Worm (Caenorhabditis elegans): ENCODE data around the gene ifet-1.

Gene ifet-1

DNA sequence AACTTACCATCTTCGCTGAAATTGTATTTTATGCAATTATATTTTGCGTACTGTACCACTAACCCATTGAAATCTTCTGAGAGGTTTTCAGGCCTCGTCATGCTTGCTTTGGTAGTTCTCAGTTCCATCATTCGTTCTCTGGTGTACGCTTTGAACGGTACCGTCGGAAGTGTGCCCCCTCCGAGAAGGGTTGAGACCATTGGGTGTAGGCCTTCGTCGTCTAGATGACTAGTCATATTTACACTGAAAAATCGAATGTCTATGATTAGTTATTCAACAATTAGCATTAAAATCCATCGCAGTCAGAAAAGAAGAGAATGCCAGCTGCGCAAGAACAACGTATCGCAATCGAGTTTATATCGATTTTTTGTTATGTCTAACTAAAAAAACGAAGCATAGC is at the start of gene ifet-1:
ifet-1 (minus strand) TSS at position 243 of the 400 bp plus-strand sequence.
- TF ChIP-seq hmg-1.1 (GFP tag; IDR thresholded peaks at IDR 0.05), result no peak
- TF ChIP-seq F44E2.7 (GFP tag; IDR thresholded peaks at IDR 0.05), result no peak
- no peak for TF ChIP-seq lir-3 (tag; optimal IDR thresholded peaks at IDR 0.05)
- no peak for TF ChIP-seq T26A8.4 (GFP tag; IDR thresholded peaks at IDR 0.05)
- TF ChIP-seq aha-1 (tag), result peak; percentile 81
- no peak for TF ChIP-seq ceh-44 (GFP tag; IDR thresholded peaks at IDR 0.05)
- TF ChIP-seq zip-11 (GFP tag; IDR thresholded peaks at IDR 0.05), result no peak
- no peak for TF ChIP-seq spr-3 (GFP tag; optimal IDR thresholded peaks at IDR 0.05)
- no peak for TF ChIP-seq nhr-28 (tag; optimal IDR thresholded peaks at IDR 0.05)
- no peak for TF ChIP-seq attf-4 (tag; optimal IDR thresholded peaks at IDR 0.05)
- no peak for TF ChIP-seq gei-8 (GFP tag; optimal IDR thresholded peaks at IDR 0.05)
- no peak for TF ChIP-seq mep-1 (tag; optimal IDR thresholded peaks at IDR 0.05)
- TF ChIP-seq mxl-2 (GFP tag; conservative IDR thresholded peaks at IDR 0.05), result no peak
- no peak for TF ChIP-seq unc-62 (GFP tag; optimal IDR thresholded peaks at IDR 0.05 in 1 of 2)
- no peak for TF ChIP-seq unc-62 (tag; optimal IDR thresholded peaks at IDR 0.05)
- TF ChIP-seq daf-12 (tag; optimal IDR thresholded peaks at IDR 0.05), result no peak
- no peak for TF ChIP-seq hif-1 (tag; optimal IDR thresholded peaks at IDR 0.05)
- 0 out of 2 replicates have a peak, but pooled peaks have one; percentile 21 for TF ChIP-seq tra-1 (GFP tag; IDR thresholded peaks at IDR 0.05)
- TF ChIP-seq ZK337.2 (GFP tag; IDR thresholded peaks at IDR 0.05), result no peak

- TF ChIP-seq nhr-11 (tag; optimal IDR thresholded peaks at IDR 0.05) (no peak), dmd-8 (GFP tag; IDR thresholded peaks at IDR 0.05) (no peak), cey-2 (tag; optimal IDR thresholded peaks at IDR 0.05; ENCODE audit: borderline replicate concordance, insufficient read depth) (no peak), madf-9 (GFP tag; conservative IDR thresholded peaks at IDR 0.05) (no peak), ceh-82 (tag; optimal IDR thresholded peaks at IDR 0.05) (no peak), nhr-10 (tag; optimal IDR thresholded peaks at IDR 0.05) (no peak), ama-1 (optimal IDR thresholded peaks at IDR 0.05) (no peak), dpl-1 (GFP tag; optimal IDR thresholded peaks at IDR 0.05) (no peak), nhr-77 (tag; optimal IDR thresholded peaks at IDR 0.05) (no peak), dve-1 (tag; optimal IDR thresholded peaks at IDR 0.05; ENCODE audit: insufficient read depth) (no peak), duxl-1 (tag; optimal IDR thresholded peaks at IDR 0.05; ENCODE audit: poor library complexity) (no peak), mxl-3 (GFP tag; optimal IDR thresholded peaks at IDR 0.05) (no peak), attf-4 (tag; optimal IDR thresholded peaks at IDR 0.05) (no peak), nhr-25 (tag; optimal IDR thresholded peaks at IDR 0.05; ENCODE audit: borderline replicate concordance, insufficient read depth) (no peak), T26A8.4 (GFP tag; IDR thresholded peaks at IDR 0.05) (no peak), daf-19 (GFP tag; conservative IDR thresholded peaks at IDR 0.05) (no peak), unc-130 (GFP tag; optimal IDR thresholded peaks at IDR 0.05) (no peak)
Measured at ce11 chrIII:4524071-4524470, 49.1 kb upstream of the ifet-1 start.

- TF ChIP-seq unc-62 (GFP tag; optimal IDR thresholded peaks at IDR 0.05 in 1 of 2), result peak in 1 of 2 experiments; percentile 89
- no peak for TF ChIP-seq unc-62 (tag; optimal IDR thresholded peaks at IDR 0.05)
- no peak for TF ChIP-seq lin-39 (tag; optimal IDR thresholded peaks at IDR 0.05)
Measured at ce11 chrIII:4523411-4523810, 48.5 kb upstream of the ifet-1 start.

DNA sequence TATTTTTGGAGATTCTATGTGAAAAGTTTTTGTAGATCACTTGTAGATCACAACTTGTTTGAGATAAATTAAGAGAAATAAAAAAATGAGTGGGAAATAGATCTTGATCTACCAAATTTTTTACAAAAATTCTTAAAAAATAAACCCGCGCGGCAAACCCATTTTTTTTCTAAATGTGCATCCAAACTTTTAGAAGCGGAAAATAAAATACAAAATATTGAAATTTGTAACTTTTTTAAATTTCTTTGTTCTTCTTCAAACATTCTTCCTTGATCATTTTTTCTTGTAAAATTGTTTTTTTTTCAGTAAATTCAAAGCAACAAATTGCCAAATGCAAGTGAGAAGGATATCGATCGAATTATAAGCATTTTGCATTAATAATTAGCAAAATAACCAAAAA is 45.1 kb upstream of the ifet-1 start, which contains the start of gene cdh-4:
cdh-4 (plus strand) TSS at position 301 of the 400 bp plus-strand sequence.
- TF ChIP-seq F37D6.2 (tag; optimal IDR thresholded peaks at IDR 0.05) (no peak), lin-38 (GFP tag; IDR thresholded peaks at IDR 0.05) (no peak), ctbp-1 (GFP tag; IDR thresholded peaks at IDR 0.05) (no peak), hmg-1.1 (GFP tag; IDR thresholded peaks at IDR 0.05) (no peak), arid-1 (GFP tag; conservative IDR thresholded peaks at IDR 0.05) (no peak), Y105C5A.15 (GFP tag; IDR thresholded peaks at IDR 0.05) (no peak), zag-1 (tag; optimal IDR thresholded peaks at IDR 0.05) (no peak), nhr-28 (tag; optimal IDR thresholded peaks at IDR 0.05) (no peak), lin-13 (GFP tag; optimal IDR thresholded peaks at IDR 0.05) (no peak), lin-15B (tag; optimal IDR thresholded peaks at IDR 0.05) (no peak), lsy-2 (tag; optimal IDR thresholded peaks at IDR 0.05) (no peak), snpc-4 (tag; optimal IDR thresholded peaks at IDR 0.05) (no peak), nhr-10 (tag; optimal IDR thresholded peaks at IDR 0.05) (no peak), mxl-3 (GFP tag; optimal IDR thresholded peaks at IDR 0.05) (no peak), nhr-77 (tag; optimal IDR thresholded peaks at IDR 0.05) (no peak), hlh-30 (tag; optimal IDR thresholded peaks at IDR 0.05; ENCODE audit: insufficient read depth) (no peak)

All from whole organism, L4 larva.